Fruit fly (Drosophila melanogaster): Measurements from ENCODE around the gene Grip.
A peak's percentile ranks its signal among the peaks of the same experiment; 100 is the strongest.

The Grip gene

DNA sequence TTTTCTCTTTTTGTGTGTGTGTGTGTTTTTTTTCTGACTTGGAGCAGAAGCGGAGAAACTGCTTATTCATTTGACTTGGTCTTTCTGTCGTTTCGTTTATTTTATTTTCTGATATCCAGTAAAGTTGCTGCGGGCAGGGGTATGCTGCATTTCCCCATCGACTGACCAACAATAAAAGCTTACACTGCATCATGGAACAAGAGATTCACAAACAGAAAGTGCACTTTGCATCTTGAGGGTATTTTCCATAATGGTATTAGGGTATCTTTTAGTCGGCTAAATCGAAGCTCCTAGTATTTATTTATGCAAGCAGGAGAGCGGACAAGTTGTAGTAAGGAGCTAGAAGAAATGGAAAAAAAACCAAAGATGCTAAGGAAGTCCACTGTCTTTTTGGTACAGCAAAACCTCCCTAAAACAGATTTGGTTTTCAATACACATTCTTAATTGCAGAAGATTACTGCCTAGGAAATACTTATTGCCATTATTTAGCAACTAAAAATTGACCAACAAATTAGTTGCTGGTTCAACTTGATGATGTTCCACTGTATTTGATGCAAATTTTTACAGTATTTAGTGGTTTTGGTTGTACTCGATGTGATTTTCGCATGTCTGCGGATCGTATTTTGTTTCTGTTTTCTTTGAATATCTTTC, 33.6 kb upstream of the Grip start:
- TF ChIP-seq H2.0 (GFP tag; IDR thresholded peaks at IDR 0.05) (no peak), CG10462 (GFP tag; optimal IDR thresholded peaks at IDR 0.05) (no peak), Side (GFP tag; optimal IDR thresholded peaks at IDR 0.05) (no peak), Drgx (GFP tag; IDR thresholded peaks at IDR 0.05) (peak; percentile 82), CG9932 (GFP tag; IDR thresholded peaks at IDR 0.05) (0 out of 2 replicates have a peak, but pooled peaks have one; percentile 13), dpn (GFP tag; optimal IDR thresholded peaks at IDR 0.05) (peak in 1 of 2 experiments; percentile 10), CG10321 (GFP tag; IDR thresholded peaks at IDR 0.05) (no peak), CG14710 (tag; optimal IDR thresholded peaks at IDR 0.05) (no peak), HmgD (GFP tag; optimal IDR thresholded peaks at IDR 0.05) (no peak), CG1603 (tag; optimal IDR thresholded peaks at IDR 0.05) (peak; percentile 2), mirr (GFP tag; optimal IDR thresholded peaks at IDR 0.05) (no peak), prd (optimal IDR thresholded peaks at IDR 0.05) (no peak), prd (GFP tag; IDR thresholded peaks at IDR 0.05) (peak; percentile 45; the same call in 1 of the 3 replicates), vvl (GFP tag; IDR thresholded peaks at IDR 0.05) (0 out of 2 replicates have a peak, but pooled peaks have one; percentile 19), gt (GFP tag; IDR thresholded peaks at IDR 0.05) (no peak), CG2120 (GFP tag; optimal IDR thresholded peaks at IDR 0.05) (peak; percentile 3), Camta (GFP tag; optimal IDR thresholded peaks at IDR 0.05) (no peak), CG10147 (GFP tag; optimal IDR thresholded peaks at IDR 0.05) (no peak), CG10366 (GFP tag; IDR thresholded peaks at IDR 0.05) (peak; percentile 8; the same call in 1 of the 2 replicates), gcm (GFP tag; optimal IDR thresholded peaks at IDR 0.05) (no peak), nmo (GFP tag; optimal IDR thresholded peaks at IDR 0.05) (peak; percentile 1), CHES-1-like (GFP tag; optimal IDR thresholded peaks at IDR 0.05) (peak; percentile 14), Med (GFP tag) (peak; percentile 73), zfh1 (GFP tag; IDR thresholded peaks at IDR 0.05) (no peak), insv (GFP tag; optimal IDR thresholded peaks at IDR 0.05) (no peak), ase (GFP tag; IDR thresholded peaks at IDR 0.05) (0 out of 3 replicates have a peak, but pooled peaks have one; percentile 27), chif (GFP tag; optimal IDR thresholded peaks at IDR 0.05) (peak in 1 of 2 experiments; percentile 15), Sox102F (GFP tag; optimal IDR thresholded peaks at IDR 0.05) (peak; percentile 30), tio (GFP tag; optimal IDR thresholded peaks at IDR 0.05) (no peak), Trl (optimal IDR thresholded peaks at IDR 0.05) (no peak), Trl (GFP tag; optimal IDR thresholded peaks at IDR 0.05) (no peak), CG15696 (tag; optimal IDR thresholded peaks at IDR 0.05) (no peak), trem (tag; optimal IDR thresholded peaks at IDR 0.05) (no peak), CG6689 (GFP tag; IDR thresholded peaks at IDR 0.05) (0 out of 2 replicates have a peak, but pooled peaks have one; percentile 9), dmrt99B (tag; optimal IDR thresholded peaks at IDR 0.05) (peak; percentile 14), CG14965 (GFP tag; optimal IDR thresholded peaks at IDR 0.05; ENCODE audit: borderline replicate concordance) (no peak), phol (tag; optimal IDR thresholded peaks at IDR 0.05) (peak; percentile 3), CG8944 (GFP tag; optimal IDR thresholded peaks at IDR 0.05) (peak; percentile 5), bsh (GFP tag; optimal IDR thresholded peaks at IDR 0.05) (peak; percentile 6 to 23), ewg (GFP tag; optimal IDR thresholded peaks at IDR 0.05) (peak; percentile 2), grau (tag; optimal IDR thresholded peaks at IDR 0.05) (peak; percentile 47), CG31441 (GFP tag; IDR thresholded peaks at IDR 0.05) (no peak), Atf3 (GFP tag; optimal IDR thresholded peaks at IDR 0.05) (no peak), CG12769 (tag; optimal IDR thresholded peaks at IDR 0.05) (peak; percentile 10), CG17912 (GFP tag; optimal IDR thresholded peaks at IDR 0.05) (no peak), cwo (GFP tag; optimal IDR thresholded peaks at IDR 0.05) (no peak), psq (GFP tag; optimal IDR thresholded peaks at IDR 0.05) (no peak), Ets65A (GFP tag) (peak; percentile 55), row (GFP tag; IDR thresholded peaks at IDR 0.05) (peak; percentile 45; the same call in 2 of the 3 replicates), YL-1 (GFP tag; optimal IDR thresholded peaks at IDR 0.05) (no peak)
